Fruit fly (Drosophila melanogaster) whole organism, embryonic: ENCODE results near the gene CG8100.

Experiments used
- BEAF-32 ChIP-seq: fragments of 200-800 bp; sonication (Bioruptor generic); optimal IDR thresholded peaks from 3 replicates; lab custom pipeline; 2017; ENCODE audit warnings: missing biosample characterization, missing genetic modification characterization, mild to moderate bottlenecking, moderate library complexity, missing genetic modification reagents
- CG16813 ChIP-seq: fragments of 200-800 bp; sonication (Bioruptor generic); IDR thresholded peaks from 3 replicates; pipeline ENCODE4 v1.3.6; 2022; ENCODE audit warnings: missing biosample characterization, missing genetic modification characterization; ENCODE audit not compliant: partially characterized antibody
- Dfd ChIP-seq, 2 experiments: fragments of >200 bp; optimal IDR thresholded peaks; 2 replicates each; lab custom pipeline; 2017; ENCODE audit warnings: missing biosample characterization in 2 of 2, missing genetic modification characterization in 2 of 2
- Hmx ChIP-seq: fragments of 200-800 bp; sonication (Bioruptor generic); optimal IDR thresholded peaks from 2 replicates; lab custom pipeline; 2016; ENCODE audit warnings: missing biosample characterization, missing genetic modification characterization
- ash1 ChIP-seq: fragments of 200-800 bp; sonication (Bioruptor generic); optimal IDR thresholded peaks from 2 replicates; lab custom pipeline; 2018; ENCODE audit warnings: missing biosample characterization, mild to moderate bottlenecking, missing genetic modification characterization
- knrl ChIP-seq: fragments of 200-800 bp; sonication (Bioruptor generic); IDR thresholded peaks from 3 replicates; pipeline ENCODE4 v1.3.6; 2022; ENCODE audit warnings: missing biosample characterization, missing genetic modification characterization; ENCODE audit not compliant: partially characterized antibody
- nau ChIP-seq: fragments of 200-800 bp; sonication (Bioruptor generic); optimal IDR thresholded peaks from 3 replicates; lab custom pipeline; 2017; ENCODE audit warnings: missing biosample characterization, mild to moderate bottlenecking, missing genetic modification characterization, missing genetic modification reagents
- psq ChIP-seq: fragments of 200-800 bp; sonication (Bioruptor generic); optimal IDR thresholded peaks from 2 replicates; lab custom pipeline; 2017; ENCODE audit warnings: missing biosample characterization, missing genetic modification characterization

dm6 chr3L:14097941-14098545 lies 14.6 kb downstream of the CG8100 start, which contains the start of gene Fbp1:
- TF ChIP-seq Hmx (GFP tag; lab: Kevin White, UChicago) (no peak), ash1 (GFP tag; lab: Kevin White, UChicago) (no peak), psq (no peak), nau (GFP tag; lab: Kevin White, UChicago) (no peak), CG16813 (GFP tag; lab: Robert Waterston, UW) (no peak), BEAF-32 (no peak), Dfd (GFP tag; optimal IDR thresholded peaks at IDR 0.05; lab: Kevin White, UChicago) (no peak), knrl (GFP tag; lab: Robert Waterston, UW) (no peak)
